Fruit fly (Drosophila melanogaster): ENCODE measurements around the gene CAH5.

The CAH5 gene

DNA sequence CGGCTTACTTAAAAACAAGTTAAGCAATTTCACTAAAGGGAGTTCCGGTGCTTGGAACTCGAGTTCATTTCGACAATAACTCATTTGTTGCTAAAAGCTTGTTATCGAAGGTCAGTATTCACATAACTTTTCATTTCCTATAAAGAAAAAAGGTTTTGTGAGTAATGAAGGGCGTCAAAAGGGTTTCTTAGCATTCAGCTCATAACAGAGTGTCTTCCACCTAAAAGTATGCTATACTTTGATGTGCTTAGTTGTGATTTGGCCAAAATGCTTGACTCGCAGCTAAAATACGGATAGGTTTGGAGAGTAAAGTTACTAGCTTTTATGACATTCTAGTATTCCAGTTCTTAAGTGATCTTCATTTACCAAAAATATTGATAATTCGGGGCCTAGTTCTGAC, 1.5 kb downstream of the CAH5 start (continued):
- TF ChIP-seq Meics (GFP tag; optimal IDR thresholded peaks at IDR 0.05) (no peak), ewg (GFP tag; optimal IDR thresholded peaks at IDR 0.05) (no peak), CG10366 (GFP tag; IDR thresholded peaks at IDR 0.05) (no peak), CG6272 (GFP tag; IDR thresholded peaks at IDR 0.05) (no peak), CG7745 (tag; optimal IDR thresholded peaks at IDR 0.05) (no peak), CG8924 (tag; optimal IDR thresholded peaks at IDR 0.05) (no peak), trem (tag; optimal IDR thresholded peaks at IDR 0.05) (no peak), pita (GFP tag; optimal IDR thresholded peaks at IDR 0.05) (no peak), CG15696 (tag; optimal IDR thresholded peaks at IDR 0.05) (no peak), twi (tag; optimal IDR thresholded peaks at IDR 0.05) (no peak), Vsx1 (GFP tag; optimal IDR thresholded peaks at IDR 0.05) (no peak), sens (GFP tag) (peak; percentile 58), slbo (GFP tag; IDR thresholded peaks at IDR 0.05) (no peak), ato (GFP tag; IDR thresholded peaks at IDR 0.05; ENCODE audit: partially characterized antibody) (no peak), Dip3 (GFP tag; optimal IDR thresholded peaks at IDR 0.05) (no peak), TFAM (GFP tag; optimal IDR thresholded peaks at IDR 0.05) (no peak), Dip2 (GFP tag; IDR thresholded peaks at IDR 0.05) (no peak), chif (GFP tag; optimal IDR thresholded peaks at IDR 0.05) (no peak), CG10543 (GFP tag; optimal IDR thresholded peaks at IDR 0.05) (no peak), ftz-f1 (GFP tag; optimal IDR thresholded peaks at IDR 0.05) (peak; percentile 75), CG4707 (GFP tag; optimal IDR thresholded peaks at IDR 0.05) (no peak), psq (GFP tag; optimal IDR thresholded peaks at IDR 0.05) (no peak), C15 (GFP tag; IDR thresholded peaks at IDR 0.05) (no peak), CG11398 (GFP tag; optimal IDR thresholded peaks at IDR 0.05) (no peak), CG4617 (GFP tag; optimal IDR thresholded peaks at IDR 0.05; ENCODE audit: borderline replicate concordance) (no peak), CG15514 (GFP tag; optimal IDR thresholded peaks at IDR 0.05) (peak; percentile 63), Ets65A (GFP tag) (peak; percentile 7), CG30020 (tag; optimal IDR thresholded peaks at IDR 0.05) (no peak), CG14441 (GFP tag; IDR thresholded peaks at IDR 0.05) (no peak), CG5180 (GFP tag; optimal IDR thresholded peaks at IDR 0.05) (no peak), CG3726 (GFP tag; IDR thresholded peaks at IDR 0.05) (no peak), CG10959 (GFP tag; IDR thresholded peaks at IDR 0.05) (no peak), Ets97D (GFP tag; optimal IDR thresholded peaks at IDR 0.05) (peak; percentile 97), CG7357 (GFP tag; IDR thresholded peaks at IDR 0.05) (no peak), CG4282 (GFP tag; optimal IDR thresholded peaks at IDR 0.05) (no peak), D19A (tag; optimal IDR thresholded peaks at IDR 0.05) (no peak), D19B (GFP tag; optimal IDR thresholded peaks at IDR 0.05) (no peak), CG4424 (GFP tag; optimal IDR thresholded peaks at IDR 0.05) (peak; percentile 0), Antp (GFP tag; optimal IDR thresholded peaks at IDR 0.05) (no peak), CG12744 (GFP tag; optimal IDR thresholded peaks at IDR 0.05) (no peak), CG8290 (GFP tag; optimal IDR thresholded peaks at IDR 0.05) (no peak), CG8290 (tag; optimal IDR thresholded peaks at IDR 0.05) (no peak), CG4854 (GFP tag; optimal IDR thresholded peaks at IDR 0.05) (no peak), CG13775 (GFP tag; optimal IDR thresholded peaks at IDR 0.05) (no peak), prd (optimal IDR thresholded peaks at IDR 0.05) (no peak), prd (GFP tag; IDR thresholded peaks at IDR 0.05) (no peak), nerfin-2 (GFP tag; IDR thresholded peaks at IDR 0.05; ENCODE audit: partially characterized antibody) (no peak), crc (GFP tag; optimal IDR thresholded peaks at IDR 0.05) (no peak), CG14014 (GFP tag; IDR thresholded peaks at IDR 0.05) (no peak), Ravus (GFP tag; IDR thresholded peaks at IDR 0.05) (no peak), bab2 (GFP tag; optimal IDR thresholded peaks at IDR 0.05) (no peak), stwl (tag; optimal IDR thresholded peaks at IDR 0.05) (peak; percentile 85), Dp (GFP tag; optimal IDR thresholded peaks at IDR 0.05) (no peak)
